Worm (Caenorhabditis elegans) whole organism, young adult: ENCODE data around the gene C36C5.15.

Source experiments
- B0336.3 ChIP-seq: fragments of 200-800 bp; sonication (Bioruptor generic); IDR thresholded peaks from 2 replicates; pipeline ENCODE4 v1.3.6; 2022; ENCODE audit warnings: missing genetic modification characterization, missing compliant biosample characterization
- C06A6.2 ChIP-seq: fragments of 200-800 bp; sonication (Bioruptor generic); conservative IDR thresholded peaks from 2 replicates; pipeline ENCODE4 v1.3.6; 2022; ENCODE audit warnings: missing genetic modification characterization, missing compliant biosample characterization
- F37B4.10 ChIP-seq: fragments of 200-800 bp; sonication (Bioruptor generic); IDR thresholded peaks from 2 replicates; pipeline ENCODE4 v1.3.6; 2022; ENCODE audit warnings: missing genetic modification characterization, missing compliant biosample characterization
- T07F8.4 ChIP-seq: sonication (generic microtip); optimal IDR thresholded peaks from 2 replicates; lab custom pipeline; 2016; ENCODE audit warnings: mild to moderate bottlenecking, missing genetic modification characterization, moderate library complexity, missing compliant biosample characterization
- T26A5.8 ChIP-seq: sonication (generic microtip); optimal IDR thresholded peaks from 2 replicates; lab custom pipeline; 2016; ENCODE audit warnings: missing genetic modification characterization, missing compliant biosample characterization
- Y53F4B.3 ChIP-seq: fragments of 200-800 bp; sonication (Bioruptor generic); IDR thresholded peaks from 2 replicates; pipeline ENCODE4 v1.3.6; 2022; ENCODE audit warnings: missing genetic modification reagents, missing genetic modification characterization, missing compliant biosample characterization
- Y56A3A.18 ChIP-seq: fragments of 200-800 bp; sonication (Bioruptor generic); IDR thresholded peaks from 2 replicates; pipeline ENCODE4 v1.3.6; 2022; ENCODE audit warnings: missing genetic modification reagents, missing genetic modification characterization, missing compliant biosample characterization
- ama-1 ChIP-seq, 3 experiments: fragments of 150-350 bp in 1 of 3; sonication (generic microtip) in 2 of 3; optimal IDR thresholded peaks; 2 replicates each; lab custom pipeline; 2014 to 2018; ENCODE audit warnings: missing biosample characterization in 2 of 3, missing genetic modification characterization in 2 of 3, missing genetic modification reagents in 2 of 3
- aptf-3 ChIP-seq: fragments of 200-800 bp; sonication (Bioruptor generic); IDR thresholded peaks from 2 replicates; pipeline ENCODE4 v1.3.6; 2022; ENCODE audit warnings: missing genetic modification characterization, missing compliant biosample characterization
- atf-7 ChIP-seq: sonication (generic microtip); optimal IDR thresholded peaks from 2 replicates; lab custom pipeline; 2017; ENCODE audit warnings: mild to moderate bottlenecking, missing genetic modification characterization, missing compliant biosample characterization
- attf-3 ChIP-seq: fragments of 200-800 bp; sonication (Bioruptor generic); conservative IDR thresholded peaks from 2 replicates; pipeline ENCODE4 v1.3.6; 2022; ENCODE audit warnings: missing genetic modification reagents, missing genetic modification characterization, missing compliant biosample characterization
- attf-5 ChIP-seq: fragments of 200-800 bp; sonication (Bioruptor generic); optimal IDR thresholded peaks from 2 replicates; lab custom pipeline; 2018; ENCODE audit warnings: mild to moderate bottlenecking, missing genetic modification characterization, missing compliant biosample characterization
- bed-2 ChIP-seq: fragments of 200-800 bp; sonication (Bioruptor generic); IDR thresholded peaks from 2 replicates; pipeline ENCODE4 v1.3.6; 2022; ENCODE audit warnings: missing genetic modification reagents, missing genetic modification characterization, missing compliant biosample characterization
- cebp-1 ChIP-seq, 2 experiments: fragments of 200-800 bp in 1 of 2; sonication (Bioruptor generic) in 1 of 2; sonication (generic microtip) in 1 of 2; IDR thresholded peaks in 1 of 2; optimal IDR thresholded peaks in 1 of 2; 2 replicates each; pipeline versions ENCODE4 v1.3.6 to Lab custom; 2017 to 2022; ENCODE audit warnings: missing compliant biosample characterization in 2 of 2, missing genetic modification characterization in 2 of 2, mild to moderate bottlenecking in 1 of 2, missing genetic modification reagents in 1 of 2, moderate library complexity in 1 of 2
- hlh-12 ChIP-seq: sonication (generic microtip); optimal IDR thresholded peaks from 2 replicates; lab custom pipeline; 2016; ENCODE audit warnings: missing genetic modification characterization, missing compliant biosample characterization
- hlh-26 ChIP-seq: fragments of 200-800 bp; sonication (Bioruptor generic); conservative IDR thresholded peaks from 2 replicates; pipeline ENCODE4 v1.3.6; 2022; ENCODE audit warnings: missing genetic modification reagents, missing genetic modification characterization, missing compliant biosample characterization
- hmg-1.2 ChIP-seq: fragments of 200-800 bp; sonication (Bioruptor generic); IDR thresholded peaks from 2 replicates; pipeline ENCODE4 v1.3.6; 2022; ENCODE audit warnings: missing genetic modification reagents, missing genetic modification characterization, missing compliant biosample characterization
- lag-1 ChIP-seq: fragments of 200-800 bp; sonication (Bioruptor generic); IDR thresholded peaks from 2 replicates; pipeline ENCODE4 v1.3.6; 2022; ENCODE audit warnings: missing genetic modification reagents, missing genetic modification characterization, missing compliant biosample characterization
- lin-35 ChIP-seq, 3 experiments: fragments of 150-350 bp in 2 of 3; sonication (generic microtip) in 1 of 3; optimal IDR thresholded peaks; 2 replicates each; lab custom pipeline; 2014 to 2018; ENCODE audit warnings: missing biosample characterization in 3 of 3, missing genetic modification characterization in 3 of 3, missing genetic modification reagents in 3 of 3
- lin-40 ChIP-seq: sonication (generic microtip); optimal IDR thresholded peaks from 2 replicates; lab custom pipeline; 2016; ENCODE audit warnings: missing genetic modification characterization, mild to moderate bottlenecking, missing compliant biosample characterization, missing genotype, missing genetic modification reagents
- madf-8 ChIP-seq: fragments of 200-800 bp; sonication (Bioruptor generic); conservative IDR thresholded peaks from 2 replicates; pipeline ENCODE4 v1.3.6; 2022; ENCODE audit warnings: missing genetic modification reagents, missing genetic modification characterization, missing compliant biosample characterization
- mcd-1 ChIP-seq: fragments of 200-800 bp; sonication (Bioruptor generic); IDR thresholded peaks from 2 replicates; pipeline ENCODE4 v1.3.6; 2022; ENCODE audit warnings: missing genetic modification reagents, missing genetic modification characterization, missing compliant biosample characterization
- mes-4 ChIP-seq: sonication (generic microtip); optimal IDR thresholded peaks from 2 replicates; lab custom pipeline; 2016; ENCODE audit warnings: missing genotype, missing genetic modification characterization, missing compliant biosample characterization
- nfyb-1 ChIP-seq: fragments of 200-800 bp; sonication (Bioruptor generic); IDR thresholded peaks from 2 replicates; pipeline ENCODE4 v1.3.6; 2022; ENCODE audit warnings: missing genetic modification reagents, missing genetic modification characterization, missing compliant biosample characterization
- nhr-179 ChIP-seq: sonication (generic microtip); optimal IDR thresholded peaks from 2 replicates; lab custom pipeline; 2016; ENCODE audit warnings: mild to moderate bottlenecking, missing genetic modification characterization, missing compliant biosample characterization
- nhr-27 ChIP-seq: fragments of 200-800 bp; sonication (Bioruptor generic); optimal IDR thresholded peaks from 2 replicates; lab custom pipeline; 2018; ENCODE audit warnings: mild to moderate bottlenecking, missing genetic modification characterization, moderate library complexity, missing compliant biosample characterization
- nhr-80 ChIP-seq: sonication (generic microtip); optimal IDR thresholded peaks from 2 replicates; lab custom pipeline; 2016; ENCODE audit warnings: missing genetic modification characterization, missing compliant biosample characterization
- rec-8 ChIP-seq, 2 experiments: sonication (generic microtip); optimal IDR thresholded peaks; 2 replicates each; lab custom pipeline; 2016; ENCODE audit warnings: mild to moderate bottlenecking in 2 of 2, missing genetic modification characterization in 2 of 2, missing genetic modification reagents in 2 of 2, missing genotype in 2 of 2, missing biosample characterization in 1 of 2, missing compliant biosample characterization in 1 of 2, moderate library complexity in 1 of 2
- repo-1 ChIP-seq: sonication (generic microtip); optimal IDR thresholded peaks from 2 replicates; lab custom pipeline; 2017; ENCODE audit warnings: mild to moderate bottlenecking, missing genetic modification characterization, missing compliant biosample characterization
- tbp1 ChIP-seq: fragments of 200-800 bp; sonication (Bioruptor generic); optimal IDR thresholded peaks from 2 replicates; lab custom pipeline; 2018; ENCODE audit warnings: mild to moderate bottlenecking, missing genetic modification characterization, missing compliant biosample characterization
- tbx-9 ChIP-seq: sonication (generic microtip); optimal IDR thresholded peaks from 2 replicates; lab custom pipeline; 2016; ENCODE audit warnings: borderline replicate concordance, missing genetic modification characterization, inconsistent platforms, missing compliant biosample characterization
- unc-130 ChIP-seq: sonication (generic microtip); optimal IDR thresholded peaks from 2 replicates; lab custom pipeline; 2016; ENCODE audit warnings: missing genetic modification reagents, missing genetic modification characterization, missing compliant biosample characterization

Gene C36C5.15

ce11 chrV:3200323-3200722, 31.8 kb upstream of the C36C5.15 start, which contains the start of gene K08D9.4 (continued):
- TF ChIP-seq lag-1 = no peak

DNA sequence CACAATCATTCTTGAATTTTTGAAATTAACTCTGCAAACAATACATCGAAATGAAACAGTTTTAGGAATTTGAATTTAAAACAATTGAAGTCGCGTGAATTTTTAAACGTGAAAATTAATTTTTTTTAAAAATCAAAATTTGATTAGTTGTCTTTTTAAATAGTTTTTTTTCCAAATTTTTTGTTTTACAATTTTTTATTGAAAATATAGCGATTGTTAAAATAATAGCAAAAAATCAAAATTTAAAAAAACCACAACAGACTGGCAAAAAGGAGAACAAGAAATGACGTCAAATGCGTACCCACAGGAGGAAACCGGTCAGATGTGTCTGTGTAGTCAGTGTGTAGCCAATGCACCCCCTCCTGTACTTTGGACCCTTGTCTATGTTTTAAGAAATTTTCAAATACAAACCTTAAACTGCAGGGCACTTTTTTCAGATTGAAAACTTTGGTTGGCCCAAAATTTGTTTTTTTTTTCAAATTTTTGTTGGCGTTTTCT, 28.3 kb upstream of the C36C5.15 start, which contains the start of the genes Y73C8B.1 and Y73C8B.5:
TSS of gene Y73C8B.1 (minus strand) at position 51 of the 498 bp plus-strand sequence.
TSS of gene Y73C8B.5 (plus strand) at position 437 of the 498 bp plus-strand sequence.
- TF ChIP-seq T26A5.8 (no peak), nfyb-1 (GFP tag; lab: Robert Waterston, UW) (no peak), mes-4 (tag; lab: Kevin White, UChicago) (no peak), Y53F4B.3 (GFP tag; lab: Robert Waterston, UW) (no peak), C06A6.2 (GFP tag; lab: Robert Waterston, UW) (no peak), hlh-12 (no peak), cebp-1 (GFP tag; IDR thresholded peaks at IDR 0.05; lab: Robert Waterston, UW) (no peak), cebp-1 (tag; optimal IDR thresholded peaks at IDR 0.05; lab: Kevin White, UChicago) (peak; percentile 2), B0336.3 (GFP tag; lab: Robert Waterston, UW) (no peak)
- TF ChIP-seq, all 124 proteins: peak for 1

DNA sequence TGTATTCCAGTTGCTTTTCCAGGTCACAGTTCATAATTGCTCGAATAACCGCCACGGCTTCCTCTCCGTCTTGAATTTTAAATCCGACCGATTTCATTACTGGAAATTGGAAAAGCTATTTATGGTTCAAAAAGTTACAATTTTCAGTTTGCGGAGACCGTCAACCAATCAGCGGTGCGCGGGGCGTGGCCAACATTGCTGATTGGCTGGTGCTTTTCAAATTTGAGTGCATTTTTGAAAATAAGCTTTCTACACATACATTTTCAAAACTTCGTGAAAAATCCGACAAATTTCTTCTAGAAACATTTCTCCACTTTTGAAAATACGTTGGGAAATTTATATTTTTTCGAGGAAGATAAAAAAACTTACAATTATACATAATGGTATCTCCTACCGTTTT, 27.3 kb upstream of the C36C5.15 start:
- no peak for TF ChIP-seq aptf-3 (GFP tag; lab: Robert Waterston, UW)
- TF ChIP-seq nfyb-1 (GFP tag; lab: Robert Waterston, UW) = peak; percentile 66; the same call in 1 of the 2 replicates
- TF ChIP-seq, all 124 proteins: peak for 1

DNA sequence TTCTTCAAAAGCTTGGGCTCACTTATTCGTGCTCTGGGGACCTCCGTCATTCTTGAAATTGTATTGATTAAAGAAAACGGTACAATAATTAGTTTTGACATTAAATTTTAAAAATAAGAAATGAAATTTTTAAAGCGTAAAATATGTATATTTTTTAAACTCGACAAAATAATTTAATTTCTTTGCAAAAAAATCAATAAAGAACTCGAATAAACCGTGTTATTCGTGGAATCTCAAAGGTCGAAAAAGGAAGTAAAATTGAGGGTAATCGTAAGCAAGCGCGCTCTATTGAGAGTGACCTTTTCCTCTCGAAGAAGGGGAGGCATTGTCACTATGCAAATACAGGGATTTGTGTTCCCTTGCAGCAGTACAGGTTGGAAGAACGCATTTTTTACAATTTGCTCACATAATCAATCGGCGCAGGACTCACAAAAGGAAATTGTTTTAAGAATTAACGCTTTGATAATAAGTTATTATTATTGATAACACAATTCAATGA, 26.5 kb upstream of the C36C5.15 start, which contains the start of gene Y73C8B.2:
TSS of gene Y73C8B.2 (minus strand) at position 51 of the 499 bp plus-strand sequence.
- TF ChIP-seq hlh-26 (no peak), ama-1 (optimal IDR thresholded peaks at IDR 0.05; lab: Kevin White, UChicago) (no peak), ama-1 (GFP tag; optimal IDR thresholded peaks at IDR 0.05; lab: Kevin White, UChicago) (no peak), C06A6.2 (GFP tag; lab: Robert Waterston, UW) (no peak), mcd-1 (GFP tag; lab: Robert Waterston, UW) (peak; percentile 73), nhr-80 (tag; lab: Kevin White, UChicago) (peak; percentile 8), madf-8 (no peak), Y56A3A.18 (GFP tag; lab: Robert Waterston, UW) (no peak)
- TF ChIP-seq, all 124 proteins: peak for 2

DNA sequence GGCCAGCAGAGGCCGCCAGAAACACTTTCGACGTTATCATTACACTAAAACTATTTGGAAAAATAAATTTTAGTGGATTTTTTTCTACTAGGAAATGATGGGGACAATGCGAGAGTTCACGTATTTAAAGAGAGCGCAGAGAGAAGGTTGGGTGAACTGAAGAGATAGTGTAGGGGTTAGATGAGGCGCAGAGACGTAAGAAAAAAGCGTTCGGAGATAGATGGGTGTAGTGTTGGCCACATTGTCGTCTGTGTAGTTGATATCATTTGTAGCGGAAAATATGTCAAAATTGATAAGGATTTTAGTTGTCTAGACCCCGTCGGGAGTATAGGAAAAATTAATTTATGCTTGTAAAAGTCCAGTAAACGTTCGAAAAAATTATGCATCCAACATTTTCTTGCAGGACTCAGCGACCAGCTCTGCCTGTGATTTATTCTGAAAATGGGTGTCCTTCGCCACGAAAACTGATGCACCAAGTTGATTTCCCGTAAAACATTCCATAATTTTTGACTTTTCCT, 24.6 kb upstream of the C36C5.15 start, which contains the start of the genes Y73C8B.3 and Y73C8B.9:
TSS of gene Y73C8B.3 (minus strand) at position 147 of the 518 bp plus-strand sequence.
TSS of gene Y73C8B.9 (plus strand) at position 468 of the 518 bp plus-strand sequence.
- TF ChIP-seq repo-1 (no peak), unc-130 (no peak), lin-40 (tag; lab: Kevin White, UChicago) (peak; percentile 5), mcd-1 (GFP tag; lab: Robert Waterston, UW) (peak; percentile 33; the same call in 1 of the 2 replicates), nfyb-1 (GFP tag; lab: Robert Waterston, UW) (peak; percentile 28; the same call in 1 of the 2 replicates), nhr-80 (tag; lab: Kevin White, UChicago) (peak; percentile 52), atf-7 (tag; lab: Kevin White, UChicago) (peak; percentile 6), hmg-1.2 (GFP tag; lab: Robert Waterston, UW) (peak; percentile 89; the same call in 1 of the 2 replicates)
- TF ChIP-seq, all 124 proteins: peak for 6

DNA sequence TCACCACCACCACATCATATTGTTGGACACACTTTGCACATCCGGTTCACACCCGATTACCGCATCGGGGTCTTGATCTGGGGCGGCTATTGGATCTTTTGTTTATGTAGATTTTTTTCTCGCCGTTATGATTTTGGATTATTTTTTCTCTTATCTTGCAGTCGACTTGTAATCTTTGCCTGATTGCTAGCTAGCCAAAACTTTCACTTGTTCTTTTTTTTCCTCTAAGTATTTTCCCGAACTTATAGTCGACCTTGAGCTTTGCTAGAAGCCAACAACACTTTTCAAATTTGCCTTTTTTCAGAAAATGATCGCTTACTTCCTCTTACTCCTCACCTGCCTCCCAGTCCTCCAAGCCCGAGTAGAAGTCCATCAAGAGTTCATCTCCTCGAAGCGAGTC, 19.5 kb upstream of the C36C5.15 start, which contains the start of gene lag-2:
TSS of gene lag-2 (plus strand) at position 301 of the 400 bp plus-strand sequence.
- no peak for TF ChIP-seq tbp1 (GFP tag; lab: Kevin White, UChicago)
- no peak for TF ChIP-seq tbx-9 (tag; lab: Kevin White, UChicago)
- TF ChIP-seq lin-35 (GFP tag; optimal IDR thresholded peaks at IDR 0.05; lab: Kevin White, UChicago) = no peak
- TF ChIP-seq lin-40 (tag; lab: Kevin White, UChicago) = no peak
- no peak for TF ChIP-seq cebp-1 (GFP tag; IDR thresholded peaks at IDR 0.05; lab: Robert Waterston, UW)
- no peak for TF ChIP-seq cebp-1 (tag; optimal IDR thresholded peaks at IDR 0.05; lab: Kevin White, UChicago)
- TF ChIP-seq nhr-27 (tag; lab: Kevin White, UChicago) = no peak
- no peak for TF ChIP-seq hlh-12
- no peak for TF ChIP-seq attf-3 (GFP tag; lab: Robert Waterston, UW)
- TF ChIP-seq F37B4.10 (GFP tag; lab: Robert Waterston, UW) = no peak
- no peak for TF ChIP-seq nhr-179 (tag; lab: Kevin White, UChicago)
- TF ChIP-seq attf-5 (GFP tag; lab: Kevin White, UChicago) = no peak
- TF ChIP-seq bed-2 (GFP tag; lab: Robert Waterston, UW) = no peak
- TF ChIP-seq rec-8 (tag; optimal IDR thresholded peaks at IDR 0.05; lab: Kevin White, UChicago) = no peak
- no peak for TF ChIP-seq T07F8.4 (tag; lab: Kevin White, UChicago)
